Worm (Caenorhabditis elegans): Measurements from ENCODE around the gene pat-2.

pat-2 gene

DNA sequence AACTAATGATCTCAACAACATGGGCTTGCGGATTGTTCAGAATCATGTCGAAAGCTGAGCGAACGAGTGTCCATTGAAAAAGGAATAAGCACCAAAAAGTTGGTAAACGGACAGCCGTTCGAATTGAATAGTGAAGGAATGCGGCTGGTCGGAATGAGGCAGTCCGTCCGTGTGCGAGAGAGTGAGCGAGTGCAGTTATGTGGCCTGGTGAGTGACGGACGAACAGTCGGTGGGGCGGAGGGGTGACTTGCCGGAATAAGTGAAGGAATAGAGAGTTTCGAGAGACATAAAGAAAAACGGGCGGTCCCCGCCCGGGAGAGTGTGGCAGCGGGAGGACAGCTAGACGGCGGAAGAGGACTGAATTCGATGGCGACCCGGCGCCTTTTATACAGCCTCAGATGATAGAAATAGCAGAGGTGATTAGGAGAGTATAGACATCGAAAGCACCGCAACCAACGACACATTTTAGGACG lies 46.6 kb downstream of the pat-2 start:
- TF ChIP-seq nhr-25 (tag; optimal IDR thresholded peaks at IDR 0.05) (peak; percentile 75), tbx-2 (tag; optimal IDR thresholded peaks at IDR 0.05) (peak; percentile 25), nhr-77 (tag; optimal IDR thresholded peaks at IDR 0.05) (no peak), aly-2 (tag; optimal IDR thresholded peaks at IDR 0.05) (no peak), sea-2 (GFP tag; optimal IDR thresholded peaks at IDR 0.05) (no peak), lin-15B (tag; optimal IDR thresholded peaks at IDR 0.05) (peak; percentile 56), elt-2 (tag; optimal IDR thresholded peaks at IDR 0.05) (peak; percentile 84), R02D3.7 (tag; optimal IDR thresholded peaks at IDR 0.05) (peak; percentile 33), nfya-1 (tag; optimal IDR thresholded peaks at IDR 0.05; ENCODE audit: insufficient read depth) (peak; percentile 53), ceh-9 (tag; optimal IDR thresholded peaks at IDR 0.05) (no peak), lin-39 (tag; optimal IDR thresholded peaks at IDR 0.05) (no peak), jun-1 (tag; optimal IDR thresholded peaks at IDR 0.05) (peak; percentile 74), nhr-28 (tag; optimal IDR thresholded peaks at IDR 0.05) (no peak), zag-1 (tag; optimal IDR thresholded peaks at IDR 0.05) (no peak), nhr-76 (tag; optimal IDR thresholded peaks at IDR 0.05) (no peak), nhr-237 (tag; optimal IDR thresholded peaks at IDR 0.05) (no peak), elt-3 (tag; optimal IDR thresholded peaks at IDR 0.05) (no peak), egl-27 (tag; optimal IDR thresholded peaks at IDR 0.05) (no peak), nhr-11 (tag; optimal IDR thresholded peaks at IDR 0.05) (no peak), ztf-4 (tag; optimal IDR thresholded peaks at IDR 0.05) (peak; percentile 8), nhr-43 (tag; optimal IDR thresholded peaks at IDR 0.05; ENCODE audit: poor library complexity, severe bottlenecking) (no peak), fkh-10 (GFP tag; optimal IDR thresholded peaks at IDR 0.05) (no peak), snpc-4 (tag; optimal IDR thresholded peaks at IDR 0.05) (peak; percentile 46), ama-1 (optimal IDR thresholded peaks at IDR 0.05) (peak; percentile 99), mml-1 (tag; optimal IDR thresholded peaks at IDR 0.05) (no peak), pha-4 (tag; optimal IDR thresholded peaks at IDR 0.05) (no peak), elt-1 (tag; optimal IDR thresholded peaks at IDR 0.05) (no peak), unc-62 (GFP tag; optimal IDR thresholded peaks at IDR 0.05) (no peak), nhr-23 (tag; optimal IDR thresholded peaks at IDR 0.05) (peak; percentile 57), skn-1 (tag; optimal IDR thresholded peaks at IDR 0.05) (no peak), pqm-1 (tag; optimal IDR thresholded peaks at IDR 0.05) (peak; percentile 67), fos-1 (tag; optimal IDR thresholded peaks at IDR 0.05) (peak; percentile 71), unc-39 (tag; optimal IDR thresholded peaks at IDR 0.05) (no peak), lsy-12 (tag; optimal IDR thresholded peaks at IDR 0.05) (peak; percentile 72), ceh-28 (tag; optimal IDR thresholded peaks at IDR 0.05) (peak; percentile 34), egl-5 (tag; optimal IDR thresholded peaks at IDR 0.05) (peak; percentile 16), mdl-1 (tag; optimal IDR thresholded peaks at IDR 0.05) (no peak), ZK546.5 (tag; optimal IDR thresholded peaks at IDR 0.05) (no peak), eor-1 (tag; optimal IDR thresholded peaks at IDR 0.05) (no peak), daf-12 (tag; optimal IDR thresholded peaks at IDR 0.05) (no peak), ceh-82 (tag; optimal IDR thresholded peaks at IDR 0.05) (no peak), hmg-11 (tag; optimal IDR thresholded peaks at IDR 0.05) (peak; percentile 63), ceh-16 (tag; optimal IDR thresholded peaks at IDR 0.05) (no peak), ztf-11 (tag; optimal IDR thresholded peaks at IDR 0.05) (no peak), nhr-12 (tag; optimal IDR thresholded peaks at IDR 0.05) (no peak), fkh-2 (tag; optimal IDR thresholded peaks at IDR 0.05) (no peak), nhr-67 (tag; optimal IDR thresholded peaks at IDR 0.05) (no peak)

DNA sequence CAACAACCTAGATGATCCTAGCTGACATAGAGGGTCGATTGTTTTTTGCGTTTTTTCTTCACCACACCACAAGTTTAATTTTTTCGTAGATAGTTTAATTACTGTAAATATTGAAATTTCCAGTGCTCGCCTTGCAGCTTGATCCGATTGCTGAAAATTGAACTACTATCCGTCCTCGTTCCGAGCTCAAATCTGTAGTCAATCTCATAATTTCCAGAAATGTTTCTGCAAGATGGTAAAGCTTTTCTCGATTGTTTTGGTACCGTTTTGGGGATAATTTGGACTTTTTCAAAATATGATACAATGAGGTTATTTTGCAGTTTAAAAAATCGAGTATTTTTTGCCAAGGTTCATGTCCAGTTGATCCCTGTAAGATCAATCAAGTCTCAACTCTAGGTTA lies 47.3 kb downstream of the pat-2 start:
- TF ChIP-seq hmg-11 (tag; optimal IDR thresholded peaks at IDR 0.05) = no peak
- no peak for TF ChIP-seq nhr-11 (tag; optimal IDR thresholded peaks at IDR 0.05)
- no peak for TF ChIP-seq nhr-237 (tag; optimal IDR thresholded peaks at IDR 0.05)
- TF ChIP-seq mdl-1 (tag; optimal IDR thresholded peaks at IDR 0.05) = no peak
- no peak for TF ChIP-seq skn-1 (tag; optimal IDR thresholded peaks at IDR 0.05)
- TF ChIP-seq mml-1 (tag; optimal IDR thresholded peaks at IDR 0.05) = no peak
- TF ChIP-seq nhr-23 (tag; optimal IDR thresholded peaks at IDR 0.05) = no peak

Data from whole organism, L3 larva.